Worm (Caenorhabditis elegans): Measurements from ENCODE around the gene srv-3.

Gene srv-3

ce11 chrV:19664574-19664973 is 44.2 kb downstream of the srv-3 start:
- no peak for TF ChIP-seq mef-2 (tag; optimal IDR thresholded peaks at IDR 0.05)
- no peak for TF ChIP-seq pag-3 (tag; optimal IDR thresholded peaks at IDR 0.05; ENCODE audit: borderline replicate concordance, insufficient read depth)
- TF ChIP-seq egl-13 (tag; optimal IDR thresholded peaks at IDR 0.05) = no peak
- no peak for TF ChIP-seq C34B4.2 (tag; optimal IDR thresholded peaks at IDR 0.05)
- TF ChIP-seq lin-14 (GFP tag; optimal IDR thresholded peaks at IDR 0.05) = no peak
- no peak for TF ChIP-seq C04F5.9 (tag; optimal IDR thresholded peaks at IDR 0.05)
- TF ChIP-seq lin-35 (GFP tag; optimal IDR thresholded peaks at IDR 0.05) = no peak
- TF ChIP-seq zag-1 (tag; optimal IDR thresholded peaks at IDR 0.05) = no peak
- TF ChIP-seq snpc-4 (tag; optimal IDR thresholded peaks at IDR 0.05) = no peak
- no peak for TF ChIP-seq unc-98 (GFP tag; IDR thresholded peaks at IDR 0.05)
- no peak for TF ChIP-seq ets-5 (GFP tag; IDR thresholded peaks at IDR 0.05)
- TF ChIP-seq egl-27 (tag; optimal IDR thresholded peaks at IDR 0.05) = no peak
- TF ChIP-seq unc-30 (tag; optimal IDR thresholded peaks at IDR 0.05) = no peak
- no peak for TF ChIP-seq ceh-90 (tag; optimal IDR thresholded peaks at IDR 0.05)
